Worm (Caenorhabditis elegans) whole organism, late embryonic: ENCODE measurements around the gene frm-2.

Experiments
- ama-1 ChIP-seq: fragments of 150-350 bp; optimal IDR thresholded peaks from 2 replicates; lab custom pipeline; 2014
- dmd-4 ChIP-seq: sonication (generic microtip); optimal IDR thresholded peaks from 2 replicates; lab custom pipeline; 2016; ENCODE audit warnings: borderline replicate concordance, missing genetic modification characterization, missing compliant biosample characterization
- gmeb-2 ChIP-seq: sonication (generic microtip); optimal IDR thresholded peaks from 2 replicates; lab custom pipeline; 2016; ENCODE audit warnings: missing genetic modification characterization, inconsistent platforms, missing compliant biosample characterization
- hlh-30 ChIP-seq: sonication (generic microtip); optimal IDR thresholded peaks from 2 replicates; lab custom pipeline; 2017; ENCODE audit warnings: antibody characterized with exemption, missing genetic modification characterization, missing compliant biosample characterization; ENCODE audit not compliant: insufficient read depth
- lim-6 ChIP-seq: sonication (generic microtip); optimal IDR thresholded peaks from 2 replicates; lab custom pipeline; 2016; ENCODE audit warnings: missing genetic modification characterization, missing compliant biosample characterization
- madf-2 ChIP-seq: sonication (generic microtip); optimal IDR thresholded peaks from 2 replicates; lab custom pipeline; 2017; ENCODE audit warnings: missing genetic modification characterization, missing compliant biosample characterization
- nfya-1 ChIP-seq: sonication (generic microtip); optimal IDR thresholded peaks from 2 replicates; lab custom pipeline; 2017; ENCODE audit warnings: missing genetic modification characterization, mild to moderate bottlenecking, missing compliant biosample characterization, antibody characterized with exemption, moderate library complexity
- pqm-1 ChIP-seq: sonication (generic microtip); optimal IDR thresholded peaks from 2 replicates; lab custom pipeline; 2016; ENCODE audit warnings: missing genetic modification characterization, missing compliant biosample characterization
- tbx-2 ChIP-seq: sonication (generic microtip); optimal IDR thresholded peaks from 2 replicates; lab custom pipeline; 2016; ENCODE audit warnings: missing genetic modification characterization, missing compliant biosample characterization

- no peak for TF ChIP-seq gmeb-2 (tag; lab: Kevin White, UChicago)
- no peak for TF ChIP-seq hlh-30 (tag; lab: Kevin White, UChicago)
- no peak for TF ChIP-seq dmd-4 (tag; lab: Kevin White, UChicago)
- no peak for TF ChIP-seq ama-1 (lab: Kevin White, UChicago)
- no peak for TF ChIP-seq nfya-1 (tag; lab: Kevin White, UChicago)
- TF ChIP-seq lim-6 (tag; lab: Kevin White, UChicago) = no peak
- no peak for TF ChIP-seq madf-2
- TF ChIP-seq tbx-2 = no peak
- no peak for TF ChIP-seq pqm-1 (tag; lab: Kevin White, UChicago)
Observed at ce11 chrIII:5949817-5950216, 32.1 kb downstream of the frm-2 start.
